Fruit fly (Drosophila melanogaster) whole organism, embryonic: ENCODE measurements around the gene CG12951.

Experiments used
- Abd-B ChIP-seq: fragments of 200-800 bp; sonication (Bioruptor generic); optimal IDR thresholded peaks from 2 replicates; lab custom pipeline; 2018; ENCODE audit warnings: missing biosample characterization, mild to moderate bottlenecking, missing genetic modification characterization, moderate library complexity
- CG11085 ChIP-seq: fragments of 200-800 bp; sonication (Bioruptor generic); IDR thresholded peaks from 2 replicates; pipeline ENCODE4 v1.3.6; 2022; ENCODE audit warnings: missing biosample characterization, missing genetic modification characterization
- CG11093 ChIP-seq: fragments of 200-800 bp; sonication (Bioruptor generic); IDR thresholded peaks from 3 replicates; pipeline ENCODE4 v1.3.6; 2022; ENCODE audit warnings: missing biosample characterization, missing genetic modification characterization
- CG13123 ChIP-seq: fragments of 200-800 bp; sonication (Bioruptor generic); optimal IDR thresholded peaks from 2 replicates; lab custom pipeline; 2016; ENCODE audit warnings: missing biosample characterization, missing genetic modification characterization
- CG14667 ChIP-seq: fragments of 200-800 bp; sonication (Bioruptor generic); IDR thresholded peaks from 2 replicates; pipeline ENCODE4 v1.3.6; 2022; ENCODE audit warnings: missing biosample characterization, missing genetic modification characterization
- CG1603 ChIP-seq: fragments of 200-800 bp; sonication (Bioruptor generic); optimal IDR thresholded peaks from 2 replicates; lab custom pipeline; 2019; ENCODE audit warnings: missing biosample characterization, mild to moderate bottlenecking, missing genetic modification characterization, moderate library complexity
- CG1647 ChIP-seq: fragments of 200-800 bp; sonication (Bioruptor generic); optimal IDR thresholded peaks from 3 replicates; lab custom pipeline; 2016; ENCODE audit warnings: missing biosample characterization, missing genetic modification characterization
- CG2116 ChIP-seq: fragments of 200-800 bp; sonication (Bioruptor generic); optimal IDR thresholded peaks from 3 replicates; lab custom pipeline; 2018; ENCODE audit warnings: missing biosample characterization, mild to moderate bottlenecking, missing genetic modification characterization
- CG2120 ChIP-seq: fragments of 200-800 bp; sonication (Bioruptor generic); optimal IDR thresholded peaks from 3 replicates; lab custom pipeline; 2016; ENCODE audit warnings: missing biosample characterization, missing genetic modification characterization
- CG3065 ChIP-seq: fragments of 200-800 bp; sonication (Bioruptor generic); optimal IDR thresholded peaks from 2 replicates; lab custom pipeline; 2016; ENCODE audit warnings: missing biosample characterization, missing genetic modification characterization
- CG31224 ChIP-seq: fragments of 200-800 bp; sonication (Bioruptor generic); IDR thresholded peaks from 2 replicates; pipeline ENCODE4 v1.3.6; 2022; ENCODE audit warnings: missing biosample characterization, missing genetic modification characterization
- CG31388 ChIP-seq: fragments of 200-800 bp; sonication (Bioruptor generic); optimal IDR thresholded peaks from 2 replicates; lab custom pipeline; 2016; ENCODE audit warnings: missing biosample characterization, missing genetic modification characterization
- CG32767 ChIP-seq: fragments of 200-800 bp; sonication (Bioruptor generic); IDR thresholded peaks from 2 replicates; pipeline ENCODE4 v1.3.6; 2022; ENCODE audit warnings: missing biosample characterization, missing genetic modification characterization
- CG4820 ChIP-seq: fragments of 200-800 bp; sonication (Bioruptor generic); optimal IDR thresholded peaks from 3 replicates; lab custom pipeline; 2016; ENCODE audit warnings: missing biosample characterization, missing genetic modification characterization
- CG6654 ChIP-seq: fragments of 200-800 bp; sonication (Bioruptor generic); optimal IDR thresholded peaks from 2 replicates; lab custom pipeline; 2017; ENCODE audit warnings: missing biosample characterization, mild to moderate bottlenecking, missing genetic modification characterization
- CG7786 ChIP-seq: fragments of 200-800 bp; sonication (Bioruptor generic); optimal IDR thresholded peaks from 2 replicates; lab custom pipeline; 2016; ENCODE audit warnings: missing biosample characterization, missing genetic modification characterization
- CG8359 ChIP-seq: fragments of 200-800 bp; sonication (Bioruptor generic); optimal IDR thresholded peaks from 2 replicates; lab custom pipeline; 2017; ENCODE audit warnings: missing biosample characterization, mild to moderate bottlenecking, missing genetic modification characterization, borderline replicate concordance
- CG9437 ChIP-seq: fragments of 200-800 bp; sonication (Bioruptor generic); optimal IDR thresholded peaks from 2 replicates; lab custom pipeline; 2018; ENCODE audit warnings: missing biosample characterization, mild to moderate bottlenecking, missing genetic modification characterization
- Camta ChIP-seq: fragments of 200-800 bp; sonication (Bioruptor generic); optimal IDR thresholded peaks from 2 replicates; lab custom pipeline; 2016; ENCODE audit warnings: missing biosample characterization, missing genetic modification characterization
- Dp ChIP-seq: fragments of 200-800 bp; sonication (Bioruptor generic); optimal IDR thresholded peaks from 2 replicates; lab custom pipeline; 2018; ENCODE audit warnings: missing biosample characterization, mild to moderate bottlenecking, missing genetic modification characterization, moderate library complexity
- H2.0 ChIP-seq: fragments of 200-800 bp; sonication (Bioruptor generic); IDR thresholded peaks from 2 replicates; pipeline ENCODE4 v1.3.6; 2022; ENCODE audit warnings: missing biosample characterization, missing genetic modification characterization
- Hmr ChIP-seq: fragments of 200-800 bp; sonication (Bioruptor generic); optimal IDR thresholded peaks from 3 replicates; lab custom pipeline; 2017; ENCODE audit warnings: mild to moderate bottlenecking, missing biosample characterization, missing genetic modification reagents, missing genetic modification characterization
- Hr78 ChIP-seq, 2 experiments: fragments of 200-800 bp in 1 of 2; fragments of >200 bp in 1 of 2; sonication (Bioruptor generic) in 1 of 2; optimal IDR thresholded peaks; 2 replicates each; lab custom pipeline; 2017 to 2019; ENCODE audit warnings: missing biosample characterization in 2 of 2, missing genetic modification characterization in 2 of 2, mild to moderate bottlenecking in 1 of 2, moderate library complexity in 1 of 2
- NK7.1 ChIP-seq: fragments of 200-800 bp; sonication (Bioruptor generic); optimal IDR thresholded peaks from 3 replicates; lab custom pipeline; 2016; ENCODE audit warnings: missing biosample characterization, missing genetic modification characterization
- Neu2 ChIP-seq: fragments of 200-800 bp; sonication (Bioruptor generic); optimal IDR thresholded peaks from 3 replicates; lab custom pipeline; 2016; ENCODE audit warnings: missing biosample characterization, missing genetic modification characterization, borderline replicate concordance
- Oaz ChIP-seq: fragments of 200-800 bp; sonication (Bioruptor generic); IDR thresholded peaks from 2 replicates; pipeline ENCODE4 v1.3.6; 2022; ENCODE audit warnings: missing biosample characterization, missing genetic modification characterization
- Poxn ChIP-seq: fragments of 200-800 bp; sonication (Bioruptor generic); IDR thresholded peaks from 2 replicates; pipeline ENCODE4 v1.3.6; 2022; ENCODE audit warnings: missing biosample characterization, missing genetic modification characterization
- Ravus ChIP-seq: fragments of 200-800 bp; sonication (Bioruptor generic); IDR thresholded peaks from 2 replicates; pipeline ENCODE4 v1.3.6; 2022; ENCODE audit warnings: missing biosample characterization, missing genetic modification characterization
- Spps ChIP-seq: fragments of 200-800 bp; sonication (Bioruptor generic); optimal IDR thresholded peaks from 2 replicates; lab custom pipeline; 2018; ENCODE audit warnings: missing biosample characterization, mild to moderate bottlenecking, missing genetic modification characterization
- Stat92E ChIP-seq, 3 experiments: fragments of >200 bp in 2 of 3; fragments of 200-800 bp in 1 of 3; sonication (Bioruptor generic) in 1 of 3; optimal IDR thresholded peaks; 2 replicates each; lab custom pipeline; 2017 to 2019; ENCODE audit warnings: missing biosample characterization in 3 of 3, missing genetic modification characterization in 3 of 3, mild to moderate bottlenecking in 1 of 3, moderate library complexity in 1 of 3
- ap ChIP-seq: fragments of 200-800 bp; sonication (Bioruptor generic); IDR thresholded peaks from 2 replicates; pipeline ENCODE4 v1.3.6; 2022; ENCODE audit warnings: missing biosample characterization, missing genetic modification characterization
- ash1 ChIP-seq: fragments of 200-800 bp; sonication (Bioruptor generic); optimal IDR thresholded peaks from 2 replicates; lab custom pipeline; 2018; ENCODE audit warnings: missing biosample characterization, mild to moderate bottlenecking, missing genetic modification characterization
- br ChIP-seq: fragments of >200 bp; optimal IDR thresholded peaks from 2 replicates; lab custom pipeline; 2017
- cad ChIP-seq: fragments of >200 bp; optimal IDR thresholded peaks from 2 replicates; lab custom pipeline; 2017; ENCODE audit warnings: missing biosample characterization, missing genetic modification characterization
- cg ChIP-seq: fragments of 200-800 bp; sonication (Bioruptor generic); optimal IDR thresholded peaks from 3 replicates; lab custom pipeline; 2019; ENCODE audit warnings: missing biosample characterization, mild to moderate bottlenecking, missing genetic modification characterization, moderate library complexity
- dpn ChIP-seq, 2 experiments: fragments of 200-800 bp; sonication (Bioruptor generic); optimal IDR thresholded peaks; 3 replicates each; lab custom pipeline; 2016; ENCODE audit warnings: missing biosample characterization in 2 of 2, missing genetic modification characterization in 2 of 2
- ewg ChIP-seq: fragments of 200-800 bp; sonication (Bioruptor generic); optimal IDR thresholded peaks from 3 replicates; lab custom pipeline; 2017; ENCODE audit warnings: mild to moderate bottlenecking, missing biosample characterization, missing genetic modification reagents, missing genetic modification characterization
- exex ChIP-seq: fragments of 200-800 bp; sonication (Bioruptor generic); optimal IDR thresholded peaks from 4 replicates; lab custom pipeline; 2018; ENCODE audit warnings: missing biosample characterization, mild to moderate bottlenecking, missing genetic modification characterization, moderate library complexity
- gcm2 ChIP-seq: fragments of 200-800 bp; sonication (Bioruptor generic); optimal IDR thresholded peaks from 2 replicates; lab custom pipeline; 2016; ENCODE audit warnings: missing biosample characterization, missing genetic modification characterization
- h ChIP-seq: fragments of >200 bp; optimal IDR thresholded peaks from 2 replicates; lab custom pipeline; 2017
- jigr1 ChIP-seq: fragments of 200-800 bp; sonication (Bioruptor generic); IDR thresholded peaks from 3 replicates; pipeline ENCODE4 v1.3.6; 2022; ENCODE audit warnings: missing biosample characterization, missing genetic modification characterization
- lab ChIP-seq: fragments of 200-800 bp; sonication (Bioruptor generic); optimal IDR thresholded peaks from 3 replicates; lab custom pipeline; 2017; ENCODE audit warnings: missing biosample characterization, missing genetic modification characterization, mild to moderate bottlenecking, moderate library complexity, missing genetic modification reagents
- mld ChIP-seq: fragments of 200-800 bp; sonication (Bioruptor generic); IDR thresholded peaks from 3 replicates; pipeline ENCODE4 v1.3.6; 2022; ENCODE audit warnings: missing biosample characterization, missing genetic modification characterization; ENCODE audit not compliant: partially characterized antibody
- pb ChIP-seq: fragments of 200-800 bp; sonication (Bioruptor generic); optimal IDR thresholded peaks from 3 replicates; lab custom pipeline; 2016; ENCODE audit warnings: missing biosample characterization, missing genetic modification characterization
- prd ChIP-seq, 3 experiments: fragments of >200 bp in 2 of 3; fragments of 200-800 bp in 1 of 3; sonication (Bioruptor generic) in 1 of 3; optimal IDR thresholded peaks in 2 of 3; IDR thresholded peaks in 1 of 3; 2 replicates in 2 of 3; 3 replicates in 1 of 3; pipeline versions ENCODE4 v1.3.6 to Lab custom; 2017 to 2022; ENCODE audit warnings: missing biosample characterization in 1 of 3, missing genetic modification characterization in 1 of 3
- sr ChIP-seq: fragments of 200-800 bp; sonication (Bioruptor generic); IDR thresholded peaks from 3 replicates; pipeline ENCODE4 v1.3.6; 2022; ENCODE audit warnings: missing biosample characterization, missing genetic modification characterization
- stwl ChIP-seq: fragments of 200-800 bp; sonication (Bioruptor generic); optimal IDR thresholded peaks from 3 replicates; lab custom pipeline; 2018; ENCODE audit warnings: missing biosample characterization, mild to moderate bottlenecking, missing genetic modification characterization, moderate library complexity
- tin ChIP-seq: fragments of 200-800 bp; sonication (Bioruptor generic); optimal IDR thresholded peaks from 3 replicates; lab custom pipeline; 2016; ENCODE audit warnings: missing biosample characterization, missing genetic modification characterization
- toy ChIP-seq: fragments of 200-800 bp; sonication (Bioruptor generic); IDR thresholded peaks from 2 replicates; pipeline ENCODE4 v1.3.6; 2022; ENCODE audit warnings: missing biosample characterization, missing genetic modification characterization

Gene CG12951

DNA sequence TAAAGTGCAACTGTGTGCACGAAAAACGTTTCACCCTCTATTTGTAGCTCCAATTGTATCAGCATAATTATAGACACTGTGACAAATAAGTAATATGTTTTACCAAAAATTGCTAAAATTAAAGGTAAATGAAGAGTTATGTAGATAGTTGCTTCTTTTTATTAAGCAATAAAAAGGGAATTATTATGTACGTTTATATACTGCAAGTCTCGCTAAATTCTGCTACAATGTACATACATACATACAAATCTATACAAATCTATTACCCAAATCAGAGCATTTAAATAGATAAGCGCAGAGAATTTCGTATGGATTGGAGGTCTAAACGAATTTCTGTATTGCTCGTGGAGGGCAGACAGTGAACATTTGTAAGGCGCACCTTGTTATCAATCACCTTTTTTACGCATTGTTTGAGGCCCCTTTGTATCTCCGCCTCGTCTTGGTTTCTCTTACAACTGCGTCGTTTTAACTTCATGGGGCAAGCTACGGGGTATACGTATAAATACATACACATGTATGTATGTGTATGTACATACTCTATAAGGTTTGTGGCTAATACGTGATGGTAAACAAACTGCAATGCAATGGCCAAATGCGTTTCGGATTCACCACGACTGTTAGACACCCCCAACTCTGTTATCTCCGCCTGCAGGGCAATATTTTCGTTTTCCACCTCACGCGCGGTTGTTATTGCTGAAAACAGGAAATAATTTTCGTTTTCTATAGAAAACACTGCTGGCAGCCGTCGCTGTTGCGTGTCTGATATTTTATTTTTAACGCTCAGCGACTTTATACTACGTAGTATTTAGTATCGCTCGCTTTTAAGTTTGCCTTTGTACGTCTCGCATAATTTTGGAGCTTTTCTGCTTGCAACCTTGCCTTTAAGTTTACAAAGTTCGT, 9.3 kb upstream of the CG12951 start (continued):
- TF ChIP-seq CG1603 (tag; lab: Kevin White, UChicago) (peak; percentile 65), cad (GFP tag; lab: Kevin White, UChicago) (no peak), br (lab: Kevin White, UChicago) (no peak), Stat92E (GFP tag; optimal IDR thresholded peaks at IDR 0.05; lab: Kevin White, UChicago) (peak in 1 of 3 experiments; percentile 11), gcm2 (no peak), CG2116 (GFP tag; lab: Kevin White, UChicago) (peak; percentile 50), sr (GFP tag; lab: Robert Waterston, UW) (no peak), ash1 (GFP tag; lab: Kevin White, UChicago) (no peak), exex (tag; lab: Kevin White, UChicago) (peak; percentile 46), h (no peak), pb (no peak), cg (GFP tag; lab: Kevin White, UChicago) (peak; percentile 79), Poxn (GFP tag; lab: Robert Waterston, UW) (no peak), stwl (tag; lab: Kevin White, UChicago) (no peak), Dp (GFP tag; lab: Kevin White, UChicago) (no peak), H2.0 (no peak; the same call in 1 of the 2 replicates), CG31388 (GFP tag; lab: Kevin White, UChicago) (no peak), CG8359 (peak; percentile 52), NK7.1 (GFP tag; lab: Kevin White, UChicago) (no peak), prd (optimal IDR thresholded peaks at IDR 0.05; lab: Kevin White, UChicago) (no peak), prd (GFP tag; IDR thresholded peaks at IDR 0.05; lab: Robert Waterston, UW) (peak; percentile 30; the same call in 1 of the 3 replicates), CG2120 (peak; percentile 10), CG31224 (GFP tag; lab: Robert Waterston, UW) (no peak; the same call in 1 of the 2 replicates), CG13123 (no peak), CG7786 (GFP tag; lab: Kevin White, UChicago) (no peak), Spps (tag; lab: Kevin White, UChicago) (peak; percentile 76), tin (GFP tag; lab: Kevin White, UChicago) (peak; percentile 55), Neu2 (GFP tag; lab: Kevin White, UChicago) (no peak), CG4820 (GFP tag; lab: Kevin White, UChicago) (peak; percentile 16), CG6654 (GFP tag; lab: Kevin White, UChicago) (peak; percentile 7), ap (no peak), Abd-B (GFP tag; lab: Kevin White, UChicago) (no peak), CG9437 (GFP tag; lab: Kevin White, UChicago) (peak; percentile 13), mld (GFP tag; lab: Robert Waterston, UW) (no peak), lab (peak; percentile 55), Oaz (GFP tag; lab: Robert Waterston, UW) (no peak), CG1647 (GFP tag; lab: Kevin White, UChicago) (no peak), Hmr (GFP tag; lab: Kevin White, UChicago) (peak; percentile 37), jigr1 (no peak), ewg (peak; percentile 56), Camta (GFP tag; lab: Kevin White, UChicago) (peak; percentile 57), Hr78 (GFP tag; optimal IDR thresholded peaks at IDR 0.05; lab: Kevin White, UChicago) (peak in 1 of 2 experiments; percentile 50), CG11085 (no peak), CG3065 (GFP tag; lab: Kevin White, UChicago) (no peak), Ravus (GFP tag; lab: Robert Waterston, UW) (no peak), CG14667 (0 out of 2 replicates have a peak, but pooled peaks have one; percentile 16), toy (GFP tag; lab: Robert Waterston, UW) (no peak), CG32767 (GFP tag; lab: Robert Waterston, UW) (0 out of 2 replicates have a peak, but pooled peaks have one; percentile 27), CG11093 (GFP tag; lab: Robert Waterston, UW) (no peak), dpn (GFP tag; optimal IDR thresholded peaks at IDR 0.05; lab: Kevin White, UChicago) (peak; percentile 34 to 40)
